Fruit fly (Drosophila melanogaster): Measurements from ENCODE around the gene CG11403.

The CG11403 gene

dm6 chrX:1275018-1275820 lies 35.5 kb upstream of the CG11403 start, which contains the start of gene Atf3 (continued):
- TF ChIP-seq Bteb2 (GFP tag; optimal IDR thresholded peaks at IDR 0.05) (peak; percentile 99), Ptx1 (GFP tag; IDR thresholded peaks at IDR 0.05) (peak; percentile 99), Fer3 (tag; optimal IDR thresholded peaks at IDR 0.05) (peak; percentile 99), ind (GFP tag; optimal IDR thresholded peaks at IDR 0.05) (peak; percentile 100), CG7987 (GFP tag; optimal IDR thresholded peaks at IDR 0.05) (peak; percentile 97), CG1647 (GFP tag; optimal IDR thresholded peaks at IDR 0.05) (peak; percentile 99), ac (GFP tag; optimal IDR thresholded peaks at IDR 0.05) (peak; percentile 85), CG32772 (GFP tag; IDR thresholded peaks at IDR 0.05) (peak; percentile 97), ap (GFP tag; IDR thresholded peaks at IDR 0.05) (peak; percentile 97), Dfd (GFP tag; optimal IDR thresholded peaks at IDR 0.05) (peak in 1 of 2 experiments; percentile 73), mld (GFP tag; IDR thresholded peaks at IDR 0.05; ENCODE audit: partially characterized antibody) (no peak), bcd (GFP tag; optimal IDR thresholded peaks at IDR 0.05) (peak; percentile 100), Lpt (GFP tag; optimal IDR thresholded peaks at IDR 0.05) (no peak), pnt (GFP tag; optimal IDR thresholded peaks at IDR 0.05) (peak; percentile 99), dm (GFP tag; optimal IDR thresholded peaks at IDR 0.05) (peak; percentile 98), NK7.1 (GFP tag; optimal IDR thresholded peaks at IDR 0.05) (peak; percentile 98), fd64A (GFP tag; optimal IDR thresholded peaks at IDR 0.05) (peak; percentile 98), Hr78 (GFP tag; optimal IDR thresholded peaks at IDR 0.05) (peak in 1 of 2 experiments; percentile 93), gcm (GFP tag; optimal IDR thresholded peaks at IDR 0.05) (peak; percentile 98), org-1 (GFP tag; optimal IDR thresholded peaks at IDR 0.05) (peak; percentile 100), Atf3 (GFP tag; optimal IDR thresholded peaks at IDR 0.05) (peak; percentile 100), ftz-f1 (GFP tag; optimal IDR thresholded peaks at IDR 0.05) (peak; percentile 84), CG8765 (GFP tag; IDR thresholded peaks at IDR 0.05) (peak; percentile 95), CG2875 (GFP tag; optimal IDR thresholded peaks at IDR 0.05) (peak; percentile 97), CG14050 (GFP tag; IDR thresholded peaks at IDR 0.05) (peak; percentile 98), Vsx1 (GFP tag; optimal IDR thresholded peaks at IDR 0.05) (peak; percentile 98), zen (tag; optimal IDR thresholded peaks at IDR 0.05) (peak; percentile 95), esg (GFP tag; conservative IDR thresholded peaks at IDR 0.05) (peak; percentile 99), CG34422 (GFP tag; IDR thresholded peaks at IDR 0.05) (peak; percentile 99), CG6254 (GFP tag; optimal IDR thresholded peaks at IDR 0.05) (peak; percentile 94), CG12769 (tag; optimal IDR thresholded peaks at IDR 0.05) (peak; percentile 100), cas (GFP tag; IDR thresholded peaks at IDR 0.05) (peak; percentile 97), sna (GFP tag; IDR thresholded peaks at IDR 0.05; ENCODE audit: partially characterized antibody) (no peak), CG11085 (GFP tag; IDR thresholded peaks at IDR 0.05) (peak; percentile 98), CG6683 (GFP tag; optimal IDR thresholded peaks at IDR 0.05) (peak; percentile 98), Hand (GFP tag; optimal IDR thresholded peaks at IDR 0.05) (peak; percentile 99), CG15269 (tag; optimal IDR thresholded peaks at IDR 0.05) (peak; percentile 99), HLH4C (GFP tag; IDR thresholded peaks at IDR 0.05; ENCODE audit: partially characterized antibody) (no peak), CG2889 (GFP tag; IDR thresholded peaks at IDR 0.05) (peak; percentile 97), hth (optimal IDR thresholded peaks at IDR 0.05) (no peak), CG7556 (GFP tag; optimal IDR thresholded peaks at IDR 0.05) (peak; percentile 100), CG13296 (GFP tag; optimal IDR thresholded peaks at IDR 0.05) (peak; percentile 99), hkb (optimal IDR thresholded peaks at IDR 0.05) (no peak), hkb (GFP tag; IDR thresholded peaks at IDR 0.05) (peak; percentile 98), mam (GFP tag; optimal IDR thresholded peaks at IDR 0.05) (peak; percentile 100), p53 (GFP tag; optimal IDR thresholded peaks at IDR 0.05) (peak; percentile 97), ara (GFP tag; IDR thresholded peaks at IDR 0.05) (peak; percentile 97), inv (GFP tag; IDR thresholded peaks at IDR 0.05; ENCODE audit: partially characterized antibody) (no peak), CG1792 (GFP tag; optimal IDR thresholded peaks at IDR 0.05) (peak; percentile 99)
